Worm (Caenorhabditis elegans): Measurements from ENCODE around the gene ZK892.5.

ZK892.5 gene

ce11 chrII:10007917-10008316 lies at the start of gene ZK892.5:
TSS of gene ZK892.5 (plus strand) at chrII:10008217.
- TF ChIP-seq Y95B8A.8 (GFP tag; IDR thresholded peaks at IDR 0.05) (no peak), ceh-79 (tag; optimal IDR thresholded peaks at IDR 0.05) (no peak), attf-3 (GFP tag; conservative IDR thresholded peaks at IDR 0.05) (no peak), B0035.1 (tag; optimal IDR thresholded peaks at IDR 0.05) (no peak), ceh-91 (GFP tag; IDR thresholded peaks at IDR 0.05) (no peak), sdz-38 (tag; optimal IDR thresholded peaks at IDR 0.05) (no peak), ztf-26 (tag; optimal IDR thresholded peaks at IDR 0.05) (no peak), madf-10 (tag; optimal IDR thresholded peaks at IDR 0.05) (no peak), sea-2 (GFP tag; IDR thresholded peaks at IDR 0.05) (no peak), T07F8.4 (tag; optimal IDR thresholded peaks at IDR 0.05) (no peak), nhr-90 (tag; optimal IDR thresholded peaks at IDR 0.05) (no peak), Y53F4B.3 (GFP tag; IDR thresholded peaks at IDR 0.05) (no peak), cebp-1 (GFP tag; IDR thresholded peaks at IDR 0.05) (no peak), cebp-1 (tag; optimal IDR thresholded peaks at IDR 0.05) (no peak), nfya-2 (GFP tag; IDR thresholded peaks at IDR 0.05) (no peak), zfh-2 (GFP tag; conservative IDR thresholded peaks at IDR 0.05) (no peak), B0019.2 (GFP tag; conservative IDR thresholded peaks at IDR 0.05) (no peak), mel-28 (tag; optimal IDR thresholded peaks at IDR 0.05; ENCODE audit: borderline replicate concordance) (no peak), F39B2.1 (GFP tag; IDR thresholded peaks at IDR 0.05) (no peak), sptf-2 (GFP tag; optimal IDR thresholded peaks at IDR 0.05) (no peak), egrh-3 (GFP tag; IDR thresholded peaks at IDR 0.05) (no peak)

ce11 chrII:9960127-9960526 lies 47.9 kb upstream of the ZK892.5 start:
- TF ChIP-seq bed-2 (GFP tag; IDR thresholded peaks at IDR 0.05) (no peak), zfh-2 (GFP tag; conservative IDR thresholded peaks at IDR 0.05) (0 out of 2 replicates have a peak, but pooled peaks have one; percentile 20)

- 0 out of 2 replicates have a peak, but pooled peaks have one; percentile 2 for TF ChIP-seq dox-1 (GFP tag; IDR thresholded peaks at IDR 0.05)
- TF ChIP-seq nhr-80 (tag; optimal IDR thresholded peaks at IDR 0.05), result peak; percentile 65
- no peak for TF ChIP-seq fkh-3 (tag; optimal IDR thresholded peaks at IDR 0.05)
Measured at ce11 chrII:9963808-9964207, 44.2 kb upstream of the ZK892.5 start.

DNA sequence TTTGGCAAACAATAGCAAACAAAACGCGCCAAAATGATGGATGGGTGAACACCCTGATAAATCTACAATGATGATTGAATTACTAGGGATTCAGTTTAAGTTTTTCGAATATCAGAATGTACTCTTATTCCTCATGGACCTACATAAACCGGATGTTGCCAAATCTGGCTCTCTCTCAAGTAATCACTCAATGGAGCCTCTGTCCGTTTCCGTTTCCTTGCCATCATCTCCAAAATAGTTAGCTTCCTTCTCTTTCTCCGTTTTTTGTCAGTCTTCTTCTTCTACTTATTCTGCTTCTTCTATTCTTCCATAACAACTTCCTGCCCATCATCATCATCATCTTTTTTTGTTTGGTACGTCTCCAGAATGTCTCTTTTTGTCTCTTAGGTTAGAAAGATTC lies 42.7 kb upstream of the ZK892.5 start:
- TF ChIP-seq him-1 (tag; optimal IDR thresholded peaks at IDR 0.05), result no peak
- TF ChIP-seq zfh-2 (GFP tag; conservative IDR thresholded peaks at IDR 0.05), result no peak
- TF ChIP-seq tbp1 (GFP tag; optimal IDR thresholded peaks at IDR 0.05), result no peak
- no peak for TF ChIP-seq C17E4.6 (GFP tag; IDR thresholded peaks at IDR 0.05)
- no peak for TF ChIP-seq ekl-4 (GFP tag; IDR thresholded peaks at IDR 0.05)
- TF ChIP-seq nfyb-1 (GFP tag; IDR thresholded peaks at IDR 0.05), result no peak

DNA sequence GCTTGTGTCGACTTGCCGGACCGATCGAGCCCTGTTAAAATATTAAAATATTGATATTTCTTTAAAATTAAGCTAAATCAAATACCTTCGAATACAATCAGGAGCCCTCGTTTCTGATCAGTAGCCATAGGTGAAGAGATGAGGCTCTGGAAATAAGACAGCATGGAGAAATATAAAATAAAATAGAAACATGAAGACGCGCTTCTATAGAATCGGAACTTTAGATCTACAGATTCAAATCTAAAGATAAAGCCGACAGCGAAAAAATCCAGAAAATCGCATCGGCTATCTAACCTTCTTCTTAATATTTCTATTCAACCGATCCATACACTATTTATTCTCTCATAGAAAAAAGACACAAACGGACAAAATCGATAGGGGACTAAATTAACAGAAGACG lies 41.1 kb upstream of the ZK892.5 start, which contains the start of gene dtmk-1:
Gene dtmk-1, minus strand, starts transcription at position 146 of the 400 bp plus-strand sequence.
- TF ChIP-seq ama-1 (optimal IDR thresholded peaks at IDR 0.05) (peak; percentile 11), ama-1 (GFP tag; optimal IDR thresholded peaks at IDR 0.05) (peak in 1 of 2 experiments; percentile 47), tbp1 (GFP tag; optimal IDR thresholded peaks at IDR 0.05) (no peak), snpc-1.1 (tag; optimal IDR thresholded peaks at IDR 0.05; ENCODE audit: insufficient read depth) (peak; percentile 17), egrh-3 (GFP tag; IDR thresholded peaks at IDR 0.05) (no peak), ekl-4 (GFP tag; IDR thresholded peaks at IDR 0.05) (0 out of 2 replicates have a peak, but pooled peaks have one; percentile 21), hmg-1.2 (GFP tag; IDR thresholded peaks at IDR 0.05) (0 out of 2 replicates have a peak, but pooled peaks have one; percentile 12)

Measured in whole organism, young adult.